Fruit fly (Drosophila melanogaster): Measurements from ENCODE around the gene CG43246.

- TF ChIP-seq tap (tag; optimal IDR thresholded peaks at IDR 0.05) (no peak), chif (GFP tag; optimal IDR thresholded peaks at IDR 0.05) (no peak), nom (GFP tag; optimal IDR thresholded peaks at IDR 0.05) (no peak), sob (GFP tag; IDR thresholded peaks at IDR 0.05) (no peak), GATAe (GFP tag; conservative IDR thresholded peaks at IDR 0.05) (no peak), CG17385 (GFP tag; optimal IDR thresholded peaks at IDR 0.05) (no peak), repo (GFP tag; optimal IDR thresholded peaks at IDR 0.05) (no peak)
Observed at dm6 chr3L:14533110-14533509, 3.3 kb upstream of the CG43246 start.
